Fruit fly (Drosophila melanogaster) whole organism, embryonic: ENCODE results near the gene Mms19.
A peak's percentile ranks its signal among the peaks of the same experiment; 100 is the strongest.

Experiments used
- Adf1 ChIP-seq: fragments of 200-800 bp; sonication (Bioruptor generic); IDR thresholded peaks from 2 replicates; pipeline ENCODE4 v1.3.6; 2022; ENCODE audit warnings: missing biosample characterization, missing genetic modification characterization
- Antp ChIP-seq: fragments of 200-800 bp; sonication (Bioruptor generic); optimal IDR thresholded peaks from 3 replicates; lab custom pipeline; 2016; ENCODE audit warnings: missing biosample characterization, missing genetic modification characterization
- Atf6 ChIP-seq: fragments of 200-800 bp; sonication (Bioruptor generic); IDR thresholded peaks from 2 replicates; pipeline ENCODE4 v1.3.6; 2022; ENCODE audit warnings: missing biosample characterization, missing genetic modification characterization
- CG1024 ChIP-seq: fragments of 200-800 bp; sonication (Bioruptor generic); IDR thresholded peaks from 2 replicates; pipeline ENCODE4 v1.3.6; 2022; ENCODE audit warnings: missing biosample characterization, missing genetic modification characterization
- CG11247 ChIP-seq: fragments of 200-800 bp; sonication (Bioruptor generic); IDR thresholded peaks from 2 replicates; pipeline ENCODE4 v1.3.6; 2022; ENCODE audit warnings: missing biosample characterization, missing genetic modification characterization
- CG12155 ChIP-seq: fragments of 200-800 bp; sonication (Bioruptor generic); optimal IDR thresholded peaks from 3 replicates; lab custom pipeline; 2016; ENCODE audit warnings: missing biosample characterization, missing genetic modification characterization
- CG12744 ChIP-seq: fragments of 200-800 bp; sonication (Bioruptor generic); optimal IDR thresholded peaks from 2 replicates; lab custom pipeline; 2016; ENCODE audit warnings: missing biosample characterization, missing genetic modification characterization
- CG13123 ChIP-seq: fragments of 200-800 bp; sonication (Bioruptor generic); optimal IDR thresholded peaks from 2 replicates; lab custom pipeline; 2016; ENCODE audit warnings: missing biosample characterization, missing genetic modification characterization
- CG13624 ChIP-seq: fragments of 200-800 bp; sonication (Bioruptor generic); optimal IDR thresholded peaks from 2 replicates; lab custom pipeline; 2016; ENCODE audit warnings: missing biosample characterization, missing genetic modification characterization
- CG15269 ChIP-seq: fragments of 200-800 bp; sonication (Bioruptor generic); optimal IDR thresholded peaks from 2 replicates; lab custom pipeline; 2018; ENCODE audit warnings: missing biosample characterization, mild to moderate bottlenecking, missing genetic modification characterization, moderate library complexity
- CG15479 ChIP-seq: fragments of 200-800 bp; sonication (Bioruptor generic); optimal IDR thresholded peaks from 3 replicates; lab custom pipeline; 2019; ENCODE audit warnings: missing biosample characterization, mild to moderate bottlenecking, missing genetic modification characterization, moderate library complexity
- CG16815 ChIP-seq: fragments of 200-800 bp; sonication (Bioruptor generic); optimal IDR thresholded peaks from 3 replicates; lab custom pipeline; 2017; ENCODE audit warnings: missing biosample characterization, mild to moderate bottlenecking, missing genetic modification characterization
- CG17361 ChIP-seq: fragments of 200-800 bp; sonication (Bioruptor generic); IDR thresholded peaks from 3 replicates; pipeline ENCODE4 v1.3.6; 2022; ENCODE audit warnings: missing biosample characterization, missing genetic modification characterization
- CG17385 ChIP-seq: fragments of 200-800 bp; sonication (Bioruptor generic); optimal IDR thresholded peaks from 3 replicates; lab custom pipeline; 2018; ENCODE audit warnings: missing biosample characterization, mild to moderate bottlenecking, missing genetic modification characterization
- CG17829 ChIP-seq: fragments of 200-800 bp; optimal IDR thresholded peaks from 2 replicates; lab custom pipeline; 2019; ENCODE audit warnings: missing biosample characterization, mild to moderate bottlenecking, missing genetic modification characterization, moderate library complexity
- CG18262 ChIP-seq: fragments of 200-800 bp; optimal IDR thresholded peaks from 3 replicates; lab custom pipeline; 2019; ENCODE audit warnings: missing biosample characterization, mild to moderate bottlenecking, missing genetic modification characterization, moderate library complexity
- CG3065 ChIP-seq: fragments of 200-800 bp; sonication (Bioruptor generic); optimal IDR thresholded peaks from 2 replicates; lab custom pipeline; 2016; ENCODE audit warnings: missing biosample characterization, missing genetic modification characterization
- CG32772 ChIP-seq: fragments of 200-800 bp; sonication (Bioruptor generic); IDR thresholded peaks from 2 replicates; pipeline ENCODE4 v1.3.6; 2022; ENCODE audit warnings: missing biosample characterization, missing genetic modification characterization
- CG3281 ChIP-seq: fragments of 200-800 bp; sonication (Bioruptor generic); optimal IDR thresholded peaks from 3 replicates; lab custom pipeline; 2017; ENCODE audit warnings: missing biosample characterization, mild to moderate bottlenecking, missing genetic modification characterization
- CG3726 ChIP-seq: fragments of 200-800 bp; sonication (Bioruptor generic); IDR thresholded peaks from 3 replicates; pipeline ENCODE4, ENCODE4 v1.3.6; 2022; ENCODE audit warnings: missing biosample characterization, missing genetic modification characterization
- CG4404 ChIP-seq: fragments of 200-800 bp; sonication (Bioruptor generic); IDR thresholded peaks from 2 replicates; pipeline ENCODE4 v1.3.6; 2022; ENCODE audit warnings: missing biosample characterization, missing genetic modification characterization
- Dp ChIP-seq: fragments of 200-800 bp; sonication (Bioruptor generic); optimal IDR thresholded peaks from 2 replicates; lab custom pipeline; 2018; ENCODE audit warnings: missing biosample characterization, mild to moderate bottlenecking, missing genetic modification characterization, moderate library complexity
- Eip74EF ChIP-seq, 2 experiments: fragments of 200-800 bp in 1 of 2; fragments of >200 bp in 1 of 2; sonication (Bioruptor generic) in 1 of 2; optimal IDR thresholded peaks; 2 replicates each; lab custom pipeline; 2017 to 2019; ENCODE audit warnings: missing biosample characterization in 2 of 2, missing genetic modification characterization in 2 of 2, mild to moderate bottlenecking in 1 of 2, moderate library complexity in 1 of 2
- Fer3 ChIP-seq: fragments of 200-800 bp; sonication (Bioruptor generic); optimal IDR thresholded peaks from 2 replicates; lab custom pipeline; 2018; ENCODE audit warnings: missing biosample characterization, mild to moderate bottlenecking, missing genetic modification characterization, moderate library complexity
- HLH3B ChIP-seq: fragments of 200-800 bp; sonication (Bioruptor generic); IDR thresholded peaks from 2 replicates; pipeline ENCODE4 v1.3.6; 2022; ENCODE audit warnings: missing biosample characterization, missing genetic modification characterization
- HmgD ChIP-seq: fragments of 200-800 bp; sonication (Bioruptor generic); optimal IDR thresholded peaks from 3 replicates; lab custom pipeline; 2016; ENCODE audit warnings: missing biosample characterization, missing genetic modification characterization
- Med ChIP-seq: fragments of 200-800 bp; sonication (Bioruptor generic); peaks from one replicate; lab custom pipeline; 2016; ENCODE audit warnings: missing biosample characterization, missing genetic modification characterization, mild to moderate bottlenecking, inconsistent platforms, moderate library complexity
- Mrtf ChIP-seq: fragments of 200-800 bp; sonication (Bioruptor generic); IDR thresholded peaks from 3 replicates; pipeline ENCODE4 v1.3.6; 2022; ENCODE audit warnings: missing biosample characterization, missing genetic modification characterization
- NC2α ChIP-seq: fragments of 200-800 bp; sonication (Bioruptor generic); optimal IDR thresholded peaks from 2 replicates; lab custom pipeline; 2016; ENCODE audit warnings: missing biosample characterization, missing genetic modification characterization
- Nf-YA ChIP-seq: fragments of 200-800 bp; sonication (Bioruptor generic); IDR thresholded peaks from 2 replicates; pipeline ENCODE4 v1.3.6; 2022; ENCODE audit warnings: missing biosample characterization, missing genetic modification characterization
- abd-A ChIP-seq: fragments of 200-800 bp; sonication (Bioruptor generic); optimal IDR thresholded peaks from 3 replicates; lab custom pipeline; 2019; ENCODE audit warnings: missing biosample characterization, mild to moderate bottlenecking, missing genetic modification characterization, moderate library complexity
- bowl ChIP-seq: fragments of 200-800 bp; sonication (Bioruptor generic); IDR thresholded peaks from 2 replicates; pipeline ENCODE4 v1.3.6; 2022; ENCODE audit warnings: missing biosample characterization, missing genetic modification characterization
- br ChIP-seq: fragments of >200 bp; optimal IDR thresholded peaks from 2 replicates; lab custom pipeline; 2017
- bsh ChIP-seq, 2 experiments: fragments of 200-800 bp; sonication (Bioruptor generic); optimal IDR thresholded peaks; 2 replicates each; lab custom pipeline; 2017 to 2018; ENCODE audit warnings: mild to moderate bottlenecking in 2 of 2, missing biosample characterization in 2 of 2, missing genetic modification characterization in 2 of 2, moderate library complexity in 1 of 2
- caup ChIP-seq: fragments of 200-800 bp; sonication (Bioruptor generic); optimal IDR thresholded peaks from 3 replicates; lab custom pipeline; 2017; ENCODE audit warnings: missing biosample characterization, mild to moderate bottlenecking, missing genetic modification characterization, moderate library complexity; ENCODE audit not compliant: severe bottlenecking
- crol ChIP-seq: fragments of 200-800 bp; sonication (Bioruptor generic); IDR thresholded peaks from 2 replicates; pipeline ENCODE4 v1.3.6; 2022; ENCODE audit warnings: missing biosample characterization, missing genetic modification characterization
- dmrt99B ChIP-seq: fragments of 200-800 bp; sonication (Bioruptor generic); optimal IDR thresholded peaks from 2 replicates; lab custom pipeline; 2018; ENCODE audit warnings: missing biosample characterization, mild to moderate bottlenecking, missing genetic modification characterization, moderate library complexity
- dysf ChIP-seq: fragments of 200-800 bp; sonication (Bioruptor generic); IDR thresholded peaks from 3 replicates; pipeline ENCODE4 v1.3.6; 2022; ENCODE audit warnings: missing biosample characterization, missing genetic modification characterization
- fu2 ChIP-seq: fragments of 200-800 bp; sonication (Bioruptor generic); optimal IDR thresholded peaks from 2 replicates; lab custom pipeline; 2016; ENCODE audit warnings: missing biosample characterization, missing genetic modification characterization
- gce ChIP-seq: fragments of 200-800 bp; sonication (Bioruptor generic); IDR thresholded peaks from 3 replicates; pipeline ENCODE4 v1.3.6; 2022; ENCODE audit warnings: missing biosample characterization, missing genetic modification characterization
- gt ChIP-seq: fragments of 200-800 bp; sonication (Bioruptor generic); IDR thresholded peaks from 2 replicates; pipeline ENCODE4 v1.3.6; 2022; ENCODE audit warnings: missing biosample characterization, missing genetic modification characterization
- inv ChIP-seq: fragments of 200-800 bp; sonication (Bioruptor generic); IDR thresholded peaks from 2 replicates; pipeline ENCODE4 v1.3.6; 2022; ENCODE audit warnings: missing biosample characterization, missing genetic modification characterization; ENCODE audit not compliant: partially characterized antibody
- ken ChIP-seq: fragments of 200-800 bp; sonication (Bioruptor generic); IDR thresholded peaks from 3 replicates; pipeline ENCODE4 v1.3.6; 2022; ENCODE audit warnings: missing biosample characterization, missing genetic modification characterization
- lola ChIP-seq, 3 experiments: fragments of >200 bp in 2 of 3; fragments of 200-800 bp in 1 of 3; sonication (Bioruptor generic) in 1 of 3; optimal IDR thresholded peaks; 2 replicates each; lab custom pipeline; 2017 to 2019; ENCODE audit warnings: missing biosample characterization in 3 of 3, missing genetic modification characterization in 3 of 3, mild to moderate bottlenecking in 1 of 3, moderate library complexity in 1 of 3
- oc ChIP-seq: fragments of 200-800 bp; sonication (Bioruptor generic); optimal IDR thresholded peaks from 2 replicates; lab custom pipeline; 2018; ENCODE audit warnings: missing biosample characterization, mild to moderate bottlenecking, missing genetic modification characterization, moderate library complexity
- pho ChIP-seq: fragments of 200-800 bp; sonication (Bioruptor generic); optimal IDR thresholded peaks from 2 replicates; lab custom pipeline; 2016; ENCODE audit warnings: missing biosample characterization, missing genetic modification characterization
- schlank ChIP-seq: fragments of 200-800 bp; sonication (Bioruptor generic); optimal IDR thresholded peaks from 2 replicates; lab custom pipeline; 2018; ENCODE audit warnings: missing biosample characterization, mild to moderate bottlenecking, missing genetic modification characterization
- sens-2 ChIP-seq: fragments of 200-800 bp; sonication (Bioruptor generic); IDR thresholded peaks from 2 replicates; pipeline ENCODE4 v1.3.6; 2022; ENCODE audit warnings: missing biosample characterization, missing genetic modification characterization
- shn ChIP-seq: fragments of 200-800 bp; sonication (Bioruptor generic); optimal IDR thresholded peaks from 3 replicates; lab custom pipeline; 2016; ENCODE audit warnings: missing biosample characterization, missing genetic modification characterization
- stc ChIP-seq: fragments of 200-800 bp; sonication (Bioruptor generic); IDR thresholded peaks from 2 replicates; pipeline ENCODE4 v1.3.6; 2022; ENCODE audit warnings: missing biosample characterization, missing genetic modification characterization
- zen2 ChIP-seq: fragments of 200-800 bp; sonication (Bioruptor generic); IDR thresholded peaks from 3 replicates; pipeline ENCODE4 v1.3.6; 2022; ENCODE audit warnings: missing biosample characterization, missing genetic modification characterization; ENCODE audit not compliant: partially characterized antibody

Gene Mms19

dm6 chr3R:5249308-5249707 is 17.0 kb downstream of the Mms19 start:
- TF ChIP-seq zen2 (GFP tag; lab: Robert Waterston, UW): no peak
- no peak for TF ChIP-seq CG11247 (GFP tag; lab: Robert Waterston, UW)
- TF ChIP-seq br (lab: Kevin White, UChicago): no peak
- no peak for TF ChIP-seq CG16815 (GFP tag; lab: Kevin White, UChicago)
- TF ChIP-seq fu2 (GFP tag; lab: Kevin White, UChicago): no peak
- no peak for TF ChIP-seq NC2α (GFP tag; lab: Kevin White, UChicago)
- no peak for TF ChIP-seq HmgD
- no peak for TF ChIP-seq Dp (GFP tag; lab: Kevin White, UChicago)
- TF ChIP-seq schlank (tag; lab: Kevin White, UChicago): no peak
- no peak for TF ChIP-seq Antp (GFP tag; lab: Kevin White, UChicago)
- no peak for TF ChIP-seq CG17829 (tag; lab: Kevin White, UChicago)
- TF ChIP-seq CG15479: no peak
- TF ChIP-seq CG1024 (GFP tag; lab: Robert Waterston, UW): no peak
- no peak for TF ChIP-seq Fer3 (tag; lab: Kevin White, UChicago)
- no peak for TF ChIP-seq CG3726 (GFP tag; lab: Robert Waterston, UW)
- TF ChIP-seq gt (GFP tag; lab: Robert Waterston, UW): no peak
- no peak for TF ChIP-seq CG13624
- no peak for TF ChIP-seq ken
- TF ChIP-seq CG17361 (GFP tag; lab: Robert Waterston, UW): no peak

DNA sequence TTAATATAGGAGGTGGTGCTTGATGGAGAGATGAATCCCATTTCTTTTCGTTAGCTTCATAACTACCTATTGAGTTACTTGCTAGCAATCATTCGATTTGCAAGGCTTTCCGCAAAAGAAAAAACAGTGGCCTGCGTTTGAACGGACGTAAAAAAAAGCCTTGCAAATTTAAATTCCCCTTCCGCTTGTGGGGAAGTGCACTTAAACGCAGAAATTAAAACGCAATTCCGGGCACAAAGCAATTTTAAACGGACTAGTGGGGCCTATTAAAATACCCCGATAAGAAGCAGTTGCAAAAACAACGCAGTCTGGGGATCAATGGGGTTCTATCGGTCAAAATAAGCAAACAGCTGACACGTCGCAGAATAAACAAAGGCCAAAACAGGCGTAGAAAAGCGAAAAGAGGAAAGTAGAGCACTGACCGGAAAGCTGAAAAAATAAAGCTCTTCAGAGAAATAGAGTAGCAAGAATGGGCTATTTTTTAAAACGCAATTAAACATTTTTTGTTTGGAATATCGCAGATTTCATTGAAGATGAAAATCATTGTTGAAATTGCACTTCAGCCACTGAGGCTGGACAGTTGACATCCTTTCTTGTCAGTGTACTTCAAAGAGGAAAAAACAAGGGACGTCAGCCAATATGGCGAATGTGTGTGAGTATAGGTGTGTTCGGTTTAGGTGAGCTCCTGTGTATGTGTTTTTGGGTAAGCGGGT is 18.3 kb downstream of the Mms19 start:
- TF ChIP-seq shn (GFP tag; lab: Kevin White, UChicago): peak; percentile 9
- no peak for TF ChIP-seq Atf6
- TF ChIP-seq CG13123 (GFP tag; lab: Kevin White, UChicago): no peak
- TF ChIP-seq stc (GFP tag; lab: Robert Waterston, UW): no peak
- no peak for TF ChIP-seq bowl (GFP tag; lab: Robert Waterston, UW)
- TF ChIP-seq lola (GFP tag; optimal IDR thresholded peaks at IDR 0.05; lab: Kevin White, UChicago): no peak
- no peak for TF ChIP-seq Mrtf
- no peak for TF ChIP-seq gce (GFP tag; lab: Robert Waterston, UW)
- TF ChIP-seq CG17385 (GFP tag; lab: Kevin White, UChicago): no peak
- TF ChIP-seq Adf1 (GFP tag; lab: Robert Waterston, UW): no peak
- TF ChIP-seq bsh (GFP tag; optimal IDR thresholded peaks at IDR 0.05; lab: Kevin White, UChicago): no peak
- peak; percentile 9 for TF ChIP-seq dmrt99B (tag; lab: Kevin White, UChicago)
- no peak for TF ChIP-seq Nf-YA (GFP tag; lab: Robert Waterston, UW)
- no peak for TF ChIP-seq CG18262
- no peak for TF ChIP-seq abd-A (tag; lab: Kevin White, UChicago)
- no peak for TF ChIP-seq caup
- no peak for TF ChIP-seq HLH3B (GFP tag; lab: Robert Waterston, UW)
- no peak for TF ChIP-seq Eip74EF (GFP tag; optimal IDR thresholded peaks at IDR 0.05; lab: Kevin White, UChicago)
- TF ChIP-seq CG3065 (GFP tag; lab: Kevin White, UChicago): no peak
- TF ChIP-seq sens-2 (GFP tag; lab: Robert Waterston, UW): no peak
- TF ChIP-seq CG3281 (GFP tag; lab: Kevin White, UChicago): no peak
- TF ChIP-seq inv (GFP tag; lab: Robert Waterston, UW): no peak
- TF ChIP-seq Dp (GFP tag; lab: Kevin White, UChicago): no peak
- TF ChIP-seq pho (GFP tag; lab: Kevin White, UChicago): peak; percentile 9
- TF ChIP-seq crol (GFP tag; lab: Robert Waterston, UW): no peak
- peak; percentile 26 for TF ChIP-seq CG15269 (tag; lab: Kevin White, UChicago)
- TF ChIP-seq dysf (GFP tag; lab: Robert Waterston, UW): no peak
- no peak for TF ChIP-seq CG4404 (GFP tag; lab: Robert Waterston, UW)
- no peak for TF ChIP-seq CG32772 (GFP tag; lab: Robert Waterston, UW)
- no peak for TF ChIP-seq CG12744 (GFP tag; lab: Kevin White, UChicago)
- peak; percentile 46 for TF ChIP-seq Med (GFP tag; lab: Kevin White, UChicago)
- TF ChIP-seq oc (tag; lab: Kevin White, UChicago): no peak
- TF ChIP-seq CG12155 (GFP tag; lab: Kevin White, UChicago): peak; percentile 1
